Fruit fly (Drosophila melanogaster): ENCODE results near the gene CG9737.

dm6 chr3R:30284989-30285670 is 42.0 kb upstream of the CG9737 start:
- peak; percentile 93 for TF ChIP-seq CG6808 (GFP tag; optimal IDR thresholded peaks at IDR 0.05)
- peak; percentile 92 for TF ChIP-seq OdsH (GFP tag; optimal IDR thresholded peaks at IDR 0.05)
- TF ChIP-seq CG8119 (GFP tag; IDR thresholded peaks at IDR 0.05) = peak; percentile 79
- peak; percentile 86 for TF ChIP-seq CG10669 (GFP tag; optimal IDR thresholded peaks at IDR 0.05)
- TF ChIP-seq CG7368 (GFP tag; optimal IDR thresholded peaks at IDR 0.05) = peak; percentile 62
- peak; percentile 65 for TF ChIP-seq fd85E (GFP tag; optimal IDR thresholded peaks at IDR 0.05)
- TF ChIP-seq Ets96B (tag; optimal IDR thresholded peaks at IDR 0.05) = peak; percentile 86
- peak; percentile 79 for TF ChIP-seq eg (GFP tag; IDR thresholded peaks at IDR 0.05)
- TF ChIP-seq net (GFP tag; optimal IDR thresholded peaks at IDR 0.05) = peak; percentile 65
- peak; percentile 69 for TF ChIP-seq fd59A (GFP tag; optimal IDR thresholded peaks at IDR 0.05)
- TF ChIP-seq dsx (GFP tag; optimal IDR thresholded peaks at IDR 0.05; ENCODE audit: poor library complexity, severe bottlenecking) = peak; percentile 84
- no peak for TF ChIP-seq Hr38 (GFP tag; optimal IDR thresholded peaks at IDR 0.05)
- TF ChIP-seq Sox102F (GFP tag; optimal IDR thresholded peaks at IDR 0.05) = peak; percentile 91

Data from whole organism, prepupa.